Worm (Caenorhabditis elegans): ENCODE measurements around the gene ubc-26.
A peak's percentile ranks its signal among the peaks of the same experiment; 100 is the strongest.

The ubc-26 gene

ce11 chrII:2859873-2860821 is 40.0 kb downstream of the ubc-26 start:
- TF ChIP-seq nfya-1 (tag; optimal IDR thresholded peaks at IDR 0.05; ENCODE audit: insufficient read depth) (peak; percentile 10), ama-1 (optimal IDR thresholded peaks at IDR 0.05) (no peak), nhr-23 (tag; optimal IDR thresholded peaks at IDR 0.05) (peak; percentile 43), pha-4 (tag; optimal IDR thresholded peaks at IDR 0.05) (peak; percentile 24)

ce11 chrII:2859315-2859714 is 40.8 kb downstream of the ubc-26 start:
- TF ChIP-seq fkh-10 (GFP tag; optimal IDR thresholded peaks at IDR 0.05) (no peak), lin-39 (tag; optimal IDR thresholded peaks at IDR 0.05) (no peak), sea-2 (GFP tag; optimal IDR thresholded peaks at IDR 0.05) (no peak), pha-4 (tag; optimal IDR thresholded peaks at IDR 0.05) (no peak), ceh-9 (tag; optimal IDR thresholded peaks at IDR 0.05) (no peak), aly-2 (tag; optimal IDR thresholded peaks at IDR 0.05) (no peak), ceh-82 (tag; optimal IDR thresholded peaks at IDR 0.05) (no peak), egl-5 (tag; optimal IDR thresholded peaks at IDR 0.05) (no peak), elt-3 (tag; optimal IDR thresholded peaks at IDR 0.05) (no peak), daf-12 (tag; optimal IDR thresholded peaks at IDR 0.05) (no peak), nfya-1 (tag; optimal IDR thresholded peaks at IDR 0.05; ENCODE audit: insufficient read depth) (no peak), egl-27 (tag; optimal IDR thresholded peaks at IDR 0.05) (no peak), nhr-237 (tag; optimal IDR thresholded peaks at IDR 0.05) (no peak), nhr-76 (tag; optimal IDR thresholded peaks at IDR 0.05) (no peak), R02D3.7 (tag; optimal IDR thresholded peaks at IDR 0.05) (no peak), ztf-4 (tag; optimal IDR thresholded peaks at IDR 0.05) (no peak), nhr-12 (tag; optimal IDR thresholded peaks at IDR 0.05) (no peak)

ce11 chrII:2858851-2859250 is 41.3 kb downstream of the ubc-26 start:
- TF ChIP-seq aly-2 (tag; optimal IDR thresholded peaks at IDR 0.05) = no peak
- no peak for TF ChIP-seq nhr-25 (tag; optimal IDR thresholded peaks at IDR 0.05)
- no peak for TF ChIP-seq elt-3 (tag; optimal IDR thresholded peaks at IDR 0.05)
- TF ChIP-seq lin-39 (tag; optimal IDR thresholded peaks at IDR 0.05) = no peak
- TF ChIP-seq pha-4 (tag; optimal IDR thresholded peaks at IDR 0.05) = no peak

ce11 chrII:2857559-2857958 is 42.6 kb downstream of the ubc-26 start:
- peak in 2 of 3 experiments; percentile 70 to 95 for TF ChIP-seq elt-3 (tag; optimal IDR thresholded peaks at IDR 0.05)
- no peak for TF ChIP-seq R02D3.7 (tag; optimal IDR thresholded peaks at IDR 0.05)
- TF ChIP-seq nhr-43 (tag; optimal IDR thresholded peaks at IDR 0.05; ENCODE audit: poor library complexity, severe bottlenecking) = peak; percentile 63
- peak; percentile 49 for TF ChIP-seq nhr-25 (tag; optimal IDR thresholded peaks at IDR 0.05)
- no peak for TF ChIP-seq nhr-77 (tag; optimal IDR thresholded peaks at IDR 0.05)
- TF ChIP-seq pqm-1 (tag; optimal IDR thresholded peaks at IDR 0.05) = no peak
- peak; percentile 81 for TF ChIP-seq elt-1 (tag; optimal IDR thresholded peaks at IDR 0.05)
- TF ChIP-seq lin-39 (tag; optimal IDR thresholded peaks at IDR 0.05) = no peak

- TF ChIP-seq nhr-77 (tag; optimal IDR thresholded peaks at IDR 0.05) = no peak
- TF ChIP-seq zag-1 (tag; optimal IDR thresholded peaks at IDR 0.05) = no peak
- TF ChIP-seq nhr-23 (tag; optimal IDR thresholded peaks at IDR 0.05) = peak; percentile 13
- peak; percentile 22 for TF ChIP-seq nhr-43 (tag; optimal IDR thresholded peaks at IDR 0.05; ENCODE audit: poor library complexity, severe bottlenecking)
- no peak for TF ChIP-seq snpc-4 (tag; optimal IDR thresholded peaks at IDR 0.05)
- TF ChIP-seq lsy-12 (tag; optimal IDR thresholded peaks at IDR 0.05) = no peak
- TF ChIP-seq elt-3 (tag; optimal IDR thresholded peaks at IDR 0.05) = peak in 1 of 3 experiments; percentile 9
- no peak for TF ChIP-seq ama-1 (optimal IDR thresholded peaks at IDR 0.05)
Observed at ce11 chrII:2856114-2856513, 44.0 kb downstream of the ubc-26 start.

ce11 chrII:2854794-2855193 is 45.4 kb downstream of the ubc-26 start:
- TF ChIP-seq ZK546.5 (tag; optimal IDR thresholded peaks at IDR 0.05) (no peak), nhr-237 (tag; optimal IDR thresholded peaks at IDR 0.05) (no peak), aly-2 (tag; optimal IDR thresholded peaks at IDR 0.05) (no peak), ztf-4 (tag; optimal IDR thresholded peaks at IDR 0.05) (no peak), nhr-25 (tag; optimal IDR thresholded peaks at IDR 0.05) (peak; percentile 54), hmg-11 (tag; optimal IDR thresholded peaks at IDR 0.05) (peak; percentile 14), fkh-2 (tag; optimal IDR thresholded peaks at IDR 0.05) (no peak), daf-12 (tag; optimal IDR thresholded peaks at IDR 0.05) (no peak), nhr-11 (tag; optimal IDR thresholded peaks at IDR 0.05) (no peak), nhr-28 (tag; optimal IDR thresholded peaks at IDR 0.05) (no peak), egl-5 (tag; optimal IDR thresholded peaks at IDR 0.05) (no peak), skn-1 (tag; optimal IDR thresholded peaks at IDR 0.05) (no peak), ztf-11 (tag; optimal IDR thresholded peaks at IDR 0.05) (no peak), R02D3.7 (tag; optimal IDR thresholded peaks at IDR 0.05) (no peak), mdl-1 (tag; optimal IDR thresholded peaks at IDR 0.05) (no peak), snpc-4 (tag; optimal IDR thresholded peaks at IDR 0.05) (no peak), nhr-23 (tag; optimal IDR thresholded peaks at IDR 0.05) (peak; percentile 64), unc-39 (tag; optimal IDR thresholded peaks at IDR 0.05) (no peak), elt-3 (tag; optimal IDR thresholded peaks at IDR 0.05) (no peak), lsy-12 (tag; optimal IDR thresholded peaks at IDR 0.05) (no peak), pqm-1 (tag; optimal IDR thresholded peaks at IDR 0.05) (no peak), ceh-16 (tag; optimal IDR thresholded peaks at IDR 0.05) (no peak), ceh-28 (tag; optimal IDR thresholded peaks at IDR 0.05) (no peak), mml-1 (tag; optimal IDR thresholded peaks at IDR 0.05) (no peak)

Measured in whole organism, L3 larva.